Fruit fly (Drosophila melanogaster) whole organism, embryonic: Measurements from ENCODE around the gene Iru.

Experiments
- BEAF-32 ChIP-seq: fragments of 200-800 bp; sonication (Bioruptor generic); optimal IDR thresholded peaks from 3 replicates; lab custom pipeline; 2017; ENCODE audit warnings: missing biosample characterization, missing genetic modification characterization, mild to moderate bottlenecking, moderate library complexity, missing genetic modification reagents
- CG1024 ChIP-seq: fragments of 200-800 bp; sonication (Bioruptor generic); IDR thresholded peaks from 2 replicates; pipeline ENCODE4 v1.3.6; 2022; ENCODE audit warnings: missing biosample characterization, missing genetic modification characterization
- CG10654 ChIP-seq: fragments of 200-800 bp; sonication (Bioruptor generic); optimal IDR thresholded peaks from 2 replicates; lab custom pipeline; 2016; ENCODE audit warnings: missing biosample characterization, missing genetic modification characterization
- CG11456 ChIP-seq: fragments of 200-800 bp; sonication (Bioruptor generic); IDR thresholded peaks from 3 replicates; pipeline ENCODE4 v1.3.6; 2022; ENCODE audit warnings: missing biosample characterization, missing genetic modification characterization
- CG11695 ChIP-seq: fragments of 200-800 bp; sonication (Bioruptor generic); IDR thresholded peaks from 3 replicates; pipeline ENCODE4 v1.3.6; 2022; ENCODE audit warnings: missing biosample characterization, missing genetic modification characterization
- CG11696 ChIP-seq: fragments of 200-800 bp; sonication (Bioruptor generic); IDR thresholded peaks from 2 replicates; pipeline ENCODE4 v1.3.6; 2022; ENCODE audit warnings: missing biosample characterization, missing genetic modification characterization
- CG13424 ChIP-seq: fragments of 200-800 bp; sonication (Bioruptor generic); optimal IDR thresholded peaks from 2 replicates; lab custom pipeline; 2019; ENCODE audit warnings: missing biosample characterization, mild to moderate bottlenecking, missing genetic modification characterization, moderate library complexity
- CG15073 ChIP-seq: fragments of 200-800 bp; sonication (Bioruptor generic); optimal IDR thresholded peaks from 2 replicates; lab custom pipeline; 2016; ENCODE audit warnings: missing biosample characterization, missing genetic modification characterization
- CG15514 ChIP-seq: fragments of 200-800 bp; sonication (Bioruptor generic); optimal IDR thresholded peaks from 3 replicates; lab custom pipeline; 2017; ENCODE audit warnings: missing biosample characterization, missing genetic modification characterization, mild to moderate bottlenecking, moderate library complexity, missing genetic modification reagents
- CG17186 ChIP-seq: fragments of 200-800 bp; sonication (Bioruptor generic); optimal IDR thresholded peaks from 3 replicates; lab custom pipeline; 2017; ENCODE audit warnings: missing biosample characterization, missing genetic modification reagents, missing genetic modification characterization
- CG2712 ChIP-seq: fragments of 200-800 bp; optimal IDR thresholded peaks from 3 replicates; lab custom pipeline; 2019; ENCODE audit warnings: missing biosample characterization, mild to moderate bottlenecking, missing genetic modification characterization, moderate library complexity
- CG33213 ChIP-seq: fragments of 200-800 bp; sonication (Bioruptor generic); optimal IDR thresholded peaks from 3 replicates; lab custom pipeline; 2016; ENCODE audit warnings: missing biosample characterization, missing genetic modification characterization
- CG3847 ChIP-seq: fragments of 200-800 bp; sonication (Bioruptor generic); IDR thresholded peaks from 2 replicates; pipeline ENCODE4 v1.3.6; 2022; ENCODE audit warnings: missing biosample characterization, missing genetic modification characterization
- CG43689 ChIP-seq: fragments of 200-800 bp; sonication (Bioruptor generic); IDR thresholded peaks from 2 replicates; pipeline ENCODE4 v1.3.6; 2022; ENCODE audit warnings: missing biosample characterization, missing genetic modification characterization
- CG4707 ChIP-seq: fragments of 200-800 bp; sonication (Bioruptor generic); optimal IDR thresholded peaks from 2 replicates; lab custom pipeline; 2018; ENCODE audit warnings: missing biosample characterization, mild to moderate bottlenecking, missing genetic modification characterization, moderate library complexity
- CG5245 ChIP-seq: fragments of 200-800 bp; sonication (Bioruptor generic); optimal IDR thresholded peaks from 3 replicates; lab custom pipeline; 2016; ENCODE audit warnings: missing biosample characterization, missing genetic modification characterization
- CG7357 ChIP-seq: fragments of 200-800 bp; sonication (Bioruptor generic); IDR thresholded peaks from 3 replicates; pipeline ENCODE4 v1.3.6; 2022; ENCODE audit warnings: missing biosample characterization, missing genetic modification characterization
- Camta ChIP-seq: fragments of 200-800 bp; sonication (Bioruptor generic); optimal IDR thresholded peaks from 2 replicates; lab custom pipeline; 2016; ENCODE audit warnings: missing biosample characterization, missing genetic modification characterization
- Dek ChIP-seq: fragments of 200-800 bp; sonication (Bioruptor generic); optimal IDR thresholded peaks from 3 replicates; lab custom pipeline; 2019; ENCODE audit warnings: missing biosample characterization, mild to moderate bottlenecking, missing genetic modification characterization, moderate library complexity
- Drgx ChIP-seq: fragments of 200-800 bp; sonication (Bioruptor generic); IDR thresholded peaks from 2 replicates; pipeline ENCODE4 v1.3.6; 2022; ENCODE audit warnings: missing biosample characterization, missing genetic modification characterization
- E2f2 ChIP-seq: fragments of 200-800 bp; sonication (Bioruptor generic); IDR thresholded peaks from 2 replicates; pipeline ENCODE4 v1.3.6; 2022; ENCODE audit warnings: missing biosample characterization, missing genetic modification characterization
- Ets65A ChIP-seq: fragments of 200-800 bp; sonication (Bioruptor generic); peaks from one replicate; lab custom pipeline; 2016; ENCODE audit warnings: missing biosample characterization, missing genetic modification characterization
- Fer1 ChIP-seq: fragments of 200-800 bp; sonication (Bioruptor generic); optimal IDR thresholded peaks from 2 replicates; lab custom pipeline; 2017; ENCODE audit warnings: missing biosample characterization, mild to moderate bottlenecking, missing genetic modification characterization
- H2.0 ChIP-seq: fragments of 200-800 bp; sonication (Bioruptor generic); IDR thresholded peaks from 2 replicates; pipeline ENCODE4 v1.3.6; 2022; ENCODE audit warnings: missing biosample characterization, missing genetic modification characterization
- HLHmδ ChIP-seq: fragments of 200-800 bp; sonication (Bioruptor generic); optimal IDR thresholded peaks from 2 replicates; lab custom pipeline; 2018; ENCODE audit warnings: missing biosample characterization, mild to moderate bottlenecking, missing genetic modification characterization, moderate library complexity
- HmgZ ChIP-seq: fragments of 200-800 bp; sonication (Bioruptor generic); optimal IDR thresholded peaks from 2 replicates; lab custom pipeline; 2018; ENCODE audit warnings: missing biosample characterization, mild to moderate bottlenecking, missing genetic modification characterization
- Hr78 ChIP-seq, 2 experiments: fragments of 200-800 bp in 1 of 2; fragments of >200 bp in 1 of 2; sonication (Bioruptor generic) in 1 of 2; optimal IDR thresholded peaks; 2 replicates each; lab custom pipeline; 2017 to 2019; ENCODE audit warnings: missing biosample characterization in 2 of 2, missing genetic modification characterization in 2 of 2, mild to moderate bottlenecking in 1 of 2, moderate library complexity in 1 of 2
- Mad ChIP-seq: fragments of 200-800 bp; sonication (Bioruptor generic); optimal IDR thresholded peaks from 2 replicates; lab custom pipeline; 2016; ENCODE audit warnings: missing biosample characterization, missing genetic modification characterization
- Optix ChIP-seq: fragments of 200-800 bp; sonication (Bioruptor generic); IDR thresholded peaks from 3 replicates; pipeline ENCODE4 v1.3.6; 2022; ENCODE audit warnings: missing biosample characterization, missing genetic modification characterization
- Pdp1 ChIP-seq, 2 experiments: fragments of 200-800 bp; sonication (Bioruptor generic); optimal IDR thresholded peaks; 3 replicates each; lab custom pipeline; 2016; ENCODE audit warnings: missing biosample characterization in 2 of 2, missing genetic modification characterization in 2 of 2, mild to moderate bottlenecking in 1 of 2, moderate library complexity in 1 of 2
- Rx ChIP-seq: fragments of 200-800 bp; sonication (Bioruptor generic); IDR thresholded peaks from 2 replicates; pipeline ENCODE4 v1.3.6; 2022; ENCODE audit warnings: missing biosample characterization, missing genetic modification characterization
- Sin3A ChIP-seq: fragments of >200 bp; optimal IDR thresholded peaks from 2 replicates; lab custom pipeline; 2018
- Usf ChIP-seq: fragments of 200-800 bp; sonication (Bioruptor generic); optimal IDR thresholded peaks from 2 replicates; lab custom pipeline; 2017; ENCODE audit warnings: missing genotype, missing biosample characterization, missing genetic modification characterization
- ab ChIP-seq: fragments of 200-800 bp; sonication (Bioruptor generic); optimal IDR thresholded peaks from 2 replicates; lab custom pipeline; 2016; ENCODE audit warnings: missing biosample characterization, missing genetic modification characterization
- cas ChIP-seq: fragments of 200-800 bp; sonication (Bioruptor generic); IDR thresholded peaks from 2 replicates; pipeline ENCODE4 v1.3.6; 2022; ENCODE audit warnings: missing biosample characterization, missing genetic modification characterization
- cwo ChIP-seq: fragments of 200-800 bp; sonication (Bioruptor generic); optimal IDR thresholded peaks from 3 replicates; lab custom pipeline; 2017; ENCODE audit warnings: missing biosample characterization, missing genetic modification characterization, mild to moderate bottlenecking, moderate library complexity, missing genetic modification reagents
- dan ChIP-seq: fragments of 200-800 bp; sonication (Bioruptor generic); IDR thresholded peaks from 2 replicates; pipeline ENCODE4 v1.3.6; 2022; ENCODE audit warnings: missing biosample characterization, missing genetic modification characterization
- ewg ChIP-seq: fragments of 200-800 bp; sonication (Bioruptor generic); optimal IDR thresholded peaks from 3 replicates; lab custom pipeline; 2017; ENCODE audit warnings: mild to moderate bottlenecking, missing biosample characterization, missing genetic modification reagents, missing genetic modification characterization
- fd102C ChIP-seq: fragments of 200-800 bp; sonication (Bioruptor generic); optimal IDR thresholded peaks from 2 replicates; lab custom pipeline; 2018; ENCODE audit warnings: missing biosample characterization, mild to moderate bottlenecking, missing genetic modification characterization, moderate library complexity
- gem ChIP-seq: fragments of 200-800 bp; sonication (Bioruptor generic); optimal IDR thresholded peaks from 2 replicates; lab custom pipeline; 2019; ENCODE audit warnings: missing biosample characterization, mild to moderate bottlenecking, missing genetic modification characterization, moderate library complexity
- ham ChIP-seq: fragments of 200-800 bp; sonication (Bioruptor generic); IDR thresholded peaks from 2 replicates; pipeline ENCODE4 v1.3.6; 2022; ENCODE audit warnings: missing biosample characterization, missing genetic modification characterization
- jigr1 ChIP-seq: fragments of 200-800 bp; sonication (Bioruptor generic); IDR thresholded peaks from 3 replicates; pipeline ENCODE4 v1.3.6; 2022; ENCODE audit warnings: missing biosample characterization, missing genetic modification characterization
- kay ChIP-seq: fragments of 200-800 bp; sonication (Bioruptor generic); optimal IDR thresholded peaks from 2 replicates; lab custom pipeline; 2016; ENCODE audit warnings: missing biosample characterization, missing genetic modification characterization
- knrl ChIP-seq: fragments of 200-800 bp; sonication (Bioruptor generic); IDR thresholded peaks from 3 replicates; pipeline ENCODE4 v1.3.6; 2022; ENCODE audit warnings: missing biosample characterization, missing genetic modification characterization; ENCODE audit not compliant: partially characterized antibody
- lola ChIP-seq, 3 experiments: fragments of >200 bp in 2 of 3; fragments of 200-800 bp in 1 of 3; sonication (Bioruptor generic) in 1 of 3; optimal IDR thresholded peaks; 2 replicates each; lab custom pipeline; 2017 to 2019; ENCODE audit warnings: missing biosample characterization in 3 of 3, missing genetic modification characterization in 3 of 3, mild to moderate bottlenecking in 1 of 3, moderate library complexity in 1 of 3
- so ChIP-seq: fragments of 200-800 bp; sonication (Bioruptor generic); IDR thresholded peaks from 3 replicates; pipeline ENCODE4 v1.3.6; 2022; ENCODE audit warnings: missing biosample characterization, missing genetic modification characterization
- toy ChIP-seq: fragments of 200-800 bp; sonication (Bioruptor generic); IDR thresholded peaks from 2 replicates; pipeline ENCODE4 v1.3.6; 2022; ENCODE audit warnings: missing biosample characterization, missing genetic modification characterization
- usp ChIP-seq: fragments of >200 bp; optimal IDR thresholded peaks from 2 replicates; lab custom pipeline; 2017; ENCODE audit warnings: missing biosample characterization, missing genetic modification characterization
- vfl ChIP-seq: fragments of 200-800 bp; sonication (Bioruptor generic); optimal IDR thresholded peaks from 2 replicates; lab custom pipeline; 2016; ENCODE audit warnings: missing biosample characterization, missing genetic modification characterization
- zen2 ChIP-seq: fragments of 200-800 bp; sonication (Bioruptor generic); IDR thresholded peaks from 3 replicates; pipeline ENCODE4 v1.3.6; 2022; ENCODE audit warnings: missing biosample characterization, missing genetic modification characterization; ENCODE audit not compliant: partially characterized antibody

Gene Iru

DNA sequence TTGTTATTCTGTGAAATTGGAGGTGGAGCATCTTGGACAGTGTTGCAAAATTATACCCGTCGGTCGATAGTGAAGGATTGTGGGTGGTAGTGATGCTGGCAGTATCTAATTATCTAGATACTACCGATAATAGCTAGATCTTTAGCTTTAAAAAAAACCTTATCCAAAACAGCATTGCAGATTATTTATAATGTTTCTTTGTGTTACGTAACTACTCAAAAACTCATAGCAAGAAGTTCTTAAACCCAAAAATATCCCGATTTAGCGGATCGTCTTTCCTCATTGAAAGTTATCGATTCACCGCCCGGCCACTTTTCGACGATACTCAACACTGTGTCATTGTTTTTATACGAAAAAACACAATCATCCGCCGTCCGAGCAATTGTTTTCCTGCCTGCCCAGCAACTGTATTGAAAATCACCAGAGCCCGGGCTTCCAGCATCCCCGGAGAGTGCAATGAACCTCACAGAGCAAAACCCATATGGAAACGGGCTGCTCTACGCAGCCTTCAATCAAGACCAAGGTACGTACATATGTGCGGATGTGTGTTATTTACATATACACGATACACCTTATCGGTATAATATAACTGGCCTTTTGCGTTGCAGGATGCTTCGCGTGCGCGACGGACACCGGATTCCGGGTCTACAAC, 13.2 kb upstream of the Iru start, which contains the start of gene CG11975 (continued):
- TF ChIP-seq CG11456 (GFP tag; lab: Robert Waterston, UW): peak; percentile 70; the same call in 2 of the 3 replicates
- TF ChIP-seq CG43689 (GFP tag; lab: Robert Waterston, UW): no peak
- TF ChIP-seq cas (GFP tag; lab: Robert Waterston, UW): no peak
- TF ChIP-seq HLHmδ (GFP tag; lab: Kevin White, UChicago): no peak
- no peak for TF ChIP-seq CG11695 (GFP tag; lab: Robert Waterston, UW)
- TF ChIP-seq CG11696 (GFP tag; lab: Robert Waterston, UW): no peak
- peak; percentile 34; the same call in 1 of the 2 replicates for TF ChIP-seq H2.0 (GFP tag; lab: Robert Waterston, UW)
- peak; percentile 60 for TF ChIP-seq cwo (GFP tag; lab: Kevin White, UChicago)
- peak; percentile 64 for TF ChIP-seq Fer1 (GFP tag; lab: Kevin White, UChicago)
- TF ChIP-seq zen2 (GFP tag; lab: Robert Waterston, UW): 0 out of 3 replicates have a peak, but pooled peaks have one; percentile 26
- peak; percentile 86 for TF ChIP-seq CG3847 (GFP tag; lab: Robert Waterston, UW)
- TF ChIP-seq CG5245: peak; percentile 56
- TF ChIP-seq gem: no peak
- peak; percentile 77 for TF ChIP-seq CG15514
- peak; percentile 28; the same call in 1 of the 2 replicates for TF ChIP-seq Rx (GFP tag; lab: Robert Waterston, UW)
- peak; percentile 99 for TF ChIP-seq Ets65A (GFP tag; lab: Kevin White, UChicago)
- peak; percentile 93 for TF ChIP-seq Sin3A (lab: Kevin White, UChicago)
- TF ChIP-seq vfl: peak; percentile 86
- TF ChIP-seq Hr78 (GFP tag; optimal IDR thresholded peaks at IDR 0.05; lab: Kevin White, UChicago): no peak
- peak; percentile 74 for TF ChIP-seq CG2712 (tag; lab: Kevin White, UChicago)
- peak; percentile 57 for TF ChIP-seq Dek (tag; lab: Kevin White, UChicago)
- TF ChIP-seq dan (GFP tag; lab: Robert Waterston, UW): no peak
- TF ChIP-seq Camta (GFP tag; lab: Kevin White, UChicago): peak; percentile 83
- TF ChIP-seq Drgx (GFP tag; lab: Robert Waterston, UW): no peak; the same call in 1 of the 2 replicates
- TF ChIP-seq E2f2 (GFP tag; lab: Robert Waterston, UW): peak; percentile 38; the same call in 1 of the 2 replicates
- TF ChIP-seq Mad (GFP tag; lab: Kevin White, UChicago): peak; percentile 70
- TF ChIP-seq knrl: peak; percentile 77
- TF ChIP-seq ewg (GFP tag; lab: Kevin White, UChicago): peak; percentile 50
- TF ChIP-seq ab (GFP tag; lab: Kevin White, UChicago): no peak
- TF ChIP-seq fd102C (GFP tag; lab: Kevin White, UChicago): no peak
- peak; percentile 86 for TF ChIP-seq HmgZ (tag; lab: Kevin White, UChicago)
- no peak for TF ChIP-seq jigr1
- no peak for TF ChIP-seq CG17186 (GFP tag; lab: Kevin White, UChicago)
- no peak for TF ChIP-seq CG4707 (GFP tag; lab: Kevin White, UChicago)
- no peak for TF ChIP-seq Usf (GFP tag; lab: Kevin White, UChicago)
- TF ChIP-seq CG7357: no peak
- no peak for TF ChIP-seq usp (GFP tag; lab: Kevin White, UChicago)
- TF ChIP-seq CG10654: peak; percentile 69
- TF ChIP-seq Optix (GFP tag; lab: Robert Waterston, UW): peak; percentile 40; the same call in 1 of the 3 replicates
- TF ChIP-seq Pdp1 (GFP tag; optimal IDR thresholded peaks at IDR 0.05; lab: Kevin White, UChicago): peak; percentile 83 to 96
- no peak for TF ChIP-seq ham (GFP tag; lab: Robert Waterston, UW)
- no peak for TF ChIP-seq CG1024 (GFP tag; lab: Robert Waterston, UW)
- peak in 1 of 3 experiments; percentile 56 for TF ChIP-seq lola (GFP tag; optimal IDR thresholded peaks at IDR 0.05; lab: Kevin White, UChicago)
- TF ChIP-seq CG15073 (GFP tag; lab: Kevin White, UChicago): no peak
- peak; percentile 63 for TF ChIP-seq CG33213
- peak; percentile 49 for TF ChIP-seq kay
- peak; percentile 69 for TF ChIP-seq CG13424 (tag; lab: Kevin White, UChicago)
- TF ChIP-seq BEAF-32: peak; percentile 84
- TF ChIP-seq toy (GFP tag; lab: Robert Waterston, UW): no peak
- no peak for TF ChIP-seq so (GFP tag; lab: Robert Waterston, UW)
